Fruit fly (Drosophila melanogaster) whole organism, embryonic: ENCODE results near the gene CG11470.

ENCODE experiments used
- Atf-2 ChIP-seq: fragments of 200-800 bp; sonication (Bioruptor generic); optimal IDR thresholded peaks from 2 replicates; lab custom pipeline; 2016; ENCODE audit warnings: missing biosample characterization, missing genetic modification characterization
- Bdp1 ChIP-seq: fragments of 200-800 bp; sonication (Bioruptor generic); optimal IDR thresholded peaks from 3 replicates; lab custom pipeline; 2016; ENCODE audit warnings: missing biosample characterization, missing genetic modification characterization
- BtbVII ChIP-seq: fragments of 200-800 bp; sonication (Bioruptor generic); optimal IDR thresholded peaks from 3 replicates; lab custom pipeline; 2017; ENCODE audit warnings: missing biosample characterization, mild to moderate bottlenecking, missing genetic modification characterization
- CG10321 ChIP-seq: fragments of 200-800 bp; sonication (Bioruptor generic); IDR thresholded peaks from 2 replicates; pipeline ENCODE4 v1.3.6; 2022; ENCODE audit warnings: missing biosample characterization, missing genetic modification characterization
- CG10654 ChIP-seq: fragments of 200-800 bp; sonication (Bioruptor generic); optimal IDR thresholded peaks from 2 replicates; lab custom pipeline; 2016; ENCODE audit warnings: missing biosample characterization, missing genetic modification characterization
- CG11398 ChIP-seq: fragments of 200-800 bp; sonication (Bioruptor generic); optimal IDR thresholded peaks from 2 replicates; lab custom pipeline; 2016; ENCODE audit warnings: missing biosample characterization, missing genetic modification characterization
- CG11504 ChIP-seq: fragments of 200-800 bp; sonication (Bioruptor generic); optimal IDR thresholded peaks from 3 replicates; lab custom pipeline; 2019; ENCODE audit warnings: missing biosample characterization, mild to moderate bottlenecking, missing genetic modification characterization, moderate library complexity
- CG11560 ChIP-seq: fragments of 200-800 bp; sonication (Bioruptor generic); IDR thresholded peaks from 3 replicates; pipeline ENCODE4 v1.3.6; 2022; ENCODE audit warnings: missing biosample characterization, missing genetic modification characterization
- CG13287 ChIP-seq: fragments of 200-800 bp; sonication (Bioruptor generic); IDR thresholded peaks from 2 replicates; pipeline ENCODE4 v1.3.6; 2022; ENCODE audit warnings: missing biosample characterization, missing genetic modification characterization; ENCODE audit not compliant: partially characterized antibody
- CG15601 ChIP-seq: fragments of 200-800 bp; sonication (Bioruptor generic); optimal IDR thresholded peaks from 3 replicates; lab custom pipeline; 2019; ENCODE audit warnings: missing biosample characterization, mild to moderate bottlenecking, missing genetic modification characterization, moderate library complexity
- CG1603 ChIP-seq: fragments of 200-800 bp; sonication (Bioruptor generic); optimal IDR thresholded peaks from 2 replicates; lab custom pipeline; 2019; ENCODE audit warnings: missing biosample characterization, mild to moderate bottlenecking, missing genetic modification characterization, moderate library complexity
- CG17802 ChIP-seq: fragments of 200-800 bp; sonication (Bioruptor generic); optimal IDR thresholded peaks from 2 replicates; lab custom pipeline; 2018; ENCODE audit warnings: missing biosample characterization, mild to moderate bottlenecking, missing genetic modification characterization, moderate library complexity
- CG2678 ChIP-seq: fragments of 200-800 bp; sonication (Bioruptor generic); optimal IDR thresholded peaks from 3 replicates; lab custom pipeline; 2019; ENCODE audit warnings: missing biosample characterization, mild to moderate bottlenecking, missing genetic modification characterization, moderate library complexity
- CG6813 ChIP-seq: fragments of 200-800 bp; sonication (Bioruptor generic); optimal IDR thresholded peaks from 2 replicates; lab custom pipeline; 2017; ENCODE audit warnings: missing biosample characterization, missing genetic modification characterization, mild to moderate bottlenecking, moderate library complexity, missing genetic modification reagents
- CG7745 ChIP-seq: fragments of 200-800 bp; sonication (Bioruptor generic); optimal IDR thresholded peaks from 2 replicates; lab custom pipeline; 2018; ENCODE audit warnings: missing biosample characterization, mild to moderate bottlenecking, missing genetic modification characterization, moderate library complexity
- CG7839 ChIP-seq: fragments of 200-800 bp; sonication (Bioruptor generic); optimal IDR thresholded peaks from 3 replicates; lab custom pipeline; 2018; ENCODE audit warnings: missing biosample characterization, mild to moderate bottlenecking, missing genetic modification characterization, moderate library complexity
- CG8478 ChIP-seq: fragments of >200 bp; optimal IDR thresholded peaks from 2 replicates; lab custom pipeline; 2018
- CHES-1-like ChIP-seq: fragments of 200-800 bp; sonication (Bioruptor generic); optimal IDR thresholded peaks from 2 replicates; lab custom pipeline; 2016; ENCODE audit warnings: missing biosample characterization, missing genetic modification characterization
- Camta ChIP-seq: fragments of 200-800 bp; sonication (Bioruptor generic); optimal IDR thresholded peaks from 2 replicates; lab custom pipeline; 2016; ENCODE audit warnings: missing biosample characterization, missing genetic modification characterization
- D ChIP-seq, 2 experiments: fragments of 200-800 bp in 1 of 2; fragments of >200 bp in 1 of 2; sonication (Bioruptor generic) in 1 of 2; optimal IDR thresholded peaks; 2 replicates in 1 of 2; 3 replicates in 1 of 2; lab custom pipeline; 2017; ENCODE audit warnings: mild to moderate bottlenecking in 1 of 2, missing biosample characterization in 1 of 2, missing genetic modification characterization in 1 of 2, missing genetic modification reagents in 1 of 2
- D19B ChIP-seq: fragments of 200-800 bp; sonication (Bioruptor generic); optimal IDR thresholded peaks from 2 replicates; lab custom pipeline; 2017; ENCODE audit warnings: missing biosample characterization, mild to moderate bottlenecking, missing genetic modification characterization
- ERR ChIP-seq: fragments of 200-800 bp; sonication (Bioruptor generic); optimal IDR thresholded peaks from 2 replicates; lab custom pipeline; 2016; ENCODE audit warnings: missing biosample characterization, missing genetic modification characterization
- Ets65A ChIP-seq: fragments of 200-800 bp; sonication (Bioruptor generic); peaks from one replicate; lab custom pipeline; 2016; ENCODE audit warnings: missing biosample characterization, missing genetic modification characterization
- Fer1 ChIP-seq: fragments of 200-800 bp; sonication (Bioruptor generic); optimal IDR thresholded peaks from 2 replicates; lab custom pipeline; 2017; ENCODE audit warnings: missing biosample characterization, mild to moderate bottlenecking, missing genetic modification characterization
- Fer2 ChIP-seq: fragments of 200-800 bp; sonication (Bioruptor generic); optimal IDR thresholded peaks from 2 replicates; lab custom pipeline; 2018; ENCODE audit warnings: missing biosample characterization, mild to moderate bottlenecking, missing genetic modification characterization, moderate library complexity
- Gsc ChIP-seq: fragments of 200-800 bp; sonication (Bioruptor generic); IDR thresholded peaks from 2 replicates; pipeline ENCODE4 v1.3.6; 2022; ENCODE audit warnings: missing biosample characterization, missing genetic modification characterization
- H2.0 ChIP-seq: fragments of 200-800 bp; sonication (Bioruptor generic); IDR thresholded peaks from 2 replicates; pipeline ENCODE4 v1.3.6; 2022; ENCODE audit warnings: missing biosample characterization, missing genetic modification characterization
- Med ChIP-seq: fragments of 200-800 bp; sonication (Bioruptor generic); peaks from one replicate; lab custom pipeline; 2016; ENCODE audit warnings: missing biosample characterization, missing genetic modification characterization, mild to moderate bottlenecking, inconsistent platforms, moderate library complexity
- NC2β ChIP-seq: fragments of 200-800 bp; sonication (Bioruptor generic); optimal IDR thresholded peaks from 2 replicates; lab custom pipeline; 2016; ENCODE audit warnings: missing biosample characterization, missing genetic modification characterization
- Neu2 ChIP-seq: fragments of 200-800 bp; sonication (Bioruptor generic); optimal IDR thresholded peaks from 3 replicates; lab custom pipeline; 2016; ENCODE audit warnings: missing biosample characterization, missing genetic modification characterization, borderline replicate concordance
- Sox100B ChIP-seq: fragments of 200-800 bp; sonication (Bioruptor generic); optimal IDR thresholded peaks from 3 replicates; lab custom pipeline; 2018; ENCODE audit warnings: missing biosample characterization, mild to moderate bottlenecking, missing genetic modification characterization
- Sox102F ChIP-seq: fragments of 200-800 bp; sonication (Bioruptor generic); optimal IDR thresholded peaks from 2 replicates; lab custom pipeline; 2018; ENCODE audit warnings: missing biosample characterization, mild to moderate bottlenecking, missing genetic modification characterization, moderate library complexity
- Xrp1 ChIP-seq: fragments of 200-800 bp; sonication (Bioruptor generic); IDR thresholded peaks from 2 replicates; pipeline ENCODE4 v1.3.6; 2022; ENCODE audit warnings: missing biosample characterization, missing genetic modification characterization
- eve ChIP-seq, 2 experiments: fragments of >200 bp; optimal IDR thresholded peaks; 2 replicates each; lab custom pipeline; 2017; ENCODE audit warnings: missing biosample characterization in 2 of 2, missing genetic modification characterization in 2 of 2
- ftz-f1 ChIP-seq: fragments of 200-800 bp; sonication (Bioruptor generic); optimal IDR thresholded peaks from 2 replicates; lab custom pipeline; 2016; ENCODE audit warnings: missing biosample characterization, missing genetic modification characterization
- gce ChIP-seq: fragments of 200-800 bp; sonication (Bioruptor generic); IDR thresholded peaks from 3 replicates; pipeline ENCODE4 v1.3.6; 2022; ENCODE audit warnings: missing biosample characterization, missing genetic modification characterization
- jing ChIP-seq: fragments of 200-800 bp; sonication (Bioruptor generic); optimal IDR thresholded peaks from 2 replicates; lab custom pipeline; 2018; ENCODE audit warnings: missing biosample characterization, mild to moderate bottlenecking, missing genetic modification characterization
- lbe ChIP-seq: fragments of 200-800 bp; sonication (Bioruptor generic); optimal IDR thresholded peaks from 2 replicates; lab custom pipeline; 2016; ENCODE audit warnings: missing biosample characterization, mild to moderate bottlenecking, missing genetic modification characterization
- lola ChIP-seq, 3 experiments: fragments of >200 bp in 2 of 3; fragments of 200-800 bp in 1 of 3; sonication (Bioruptor generic) in 1 of 3; optimal IDR thresholded peaks; 2 replicates each; lab custom pipeline; 2017 to 2019; ENCODE audit warnings: missing biosample characterization in 3 of 3, missing genetic modification characterization in 3 of 3, mild to moderate bottlenecking in 1 of 3, moderate library complexity in 1 of 3
- oc ChIP-seq: fragments of 200-800 bp; sonication (Bioruptor generic); optimal IDR thresholded peaks from 2 replicates; lab custom pipeline; 2018; ENCODE audit warnings: missing biosample characterization, mild to moderate bottlenecking, missing genetic modification characterization, moderate library complexity
- org-1 ChIP-seq: fragments of 200-800 bp; sonication (Bioruptor generic); optimal IDR thresholded peaks from 2 replicates; lab custom pipeline; 2017; ENCODE audit warnings: missing biosample characterization, missing genetic modification characterization
- prd ChIP-seq, 3 experiments: fragments of >200 bp in 2 of 3; fragments of 200-800 bp in 1 of 3; sonication (Bioruptor generic) in 1 of 3; optimal IDR thresholded peaks in 2 of 3; IDR thresholded peaks in 1 of 3; 2 replicates in 2 of 3; 3 replicates in 1 of 3; pipeline versions ENCODE4 v1.3.6 to Lab custom; 2017 to 2022; ENCODE audit warnings: missing biosample characterization in 1 of 3, missing genetic modification characterization in 1 of 3
- pros ChIP-seq: fragments of 200-800 bp; sonication (Bioruptor generic); optimal IDR thresholded peaks from 3 replicates; lab custom pipeline; 2019; ENCODE audit warnings: missing biosample characterization, mild to moderate bottlenecking, missing genetic modification characterization, moderate library complexity
- scrt ChIP-seq: fragments of 200-800 bp; sonication (Bioruptor generic); optimal IDR thresholded peaks from 2 replicates; lab custom pipeline; 2018; ENCODE audit warnings: missing biosample characterization, mild to moderate bottlenecking, missing genetic modification characterization, moderate library complexity
- sqz ChIP-seq: fragments of 200-800 bp; sonication (Bioruptor generic); optimal IDR thresholded peaks from 3 replicates; lab custom pipeline; 2018; ENCODE audit warnings: missing biosample characterization, mild to moderate bottlenecking, missing genetic modification characterization
- tll ChIP-seq, 2 experiments: fragments of 200-800 bp in 1 of 2; fragments of >200 bp in 1 of 2; sonication (Bioruptor generic) in 1 of 2; optimal IDR thresholded peaks; 2 replicates each; lab custom pipeline; 2017 to 2019; ENCODE audit warnings: missing biosample characterization in 2 of 2, missing genetic modification characterization in 2 of 2, mild to moderate bottlenecking in 1 of 2, moderate library complexity in 1 of 2
- trem ChIP-seq: fragments of 200-800 bp; optimal IDR thresholded peaks from 3 replicates; lab custom pipeline; 2019; ENCODE audit warnings: missing biosample characterization, mild to moderate bottlenecking, missing genetic modification characterization, moderate library complexity

Gene CG11470

DNA sequence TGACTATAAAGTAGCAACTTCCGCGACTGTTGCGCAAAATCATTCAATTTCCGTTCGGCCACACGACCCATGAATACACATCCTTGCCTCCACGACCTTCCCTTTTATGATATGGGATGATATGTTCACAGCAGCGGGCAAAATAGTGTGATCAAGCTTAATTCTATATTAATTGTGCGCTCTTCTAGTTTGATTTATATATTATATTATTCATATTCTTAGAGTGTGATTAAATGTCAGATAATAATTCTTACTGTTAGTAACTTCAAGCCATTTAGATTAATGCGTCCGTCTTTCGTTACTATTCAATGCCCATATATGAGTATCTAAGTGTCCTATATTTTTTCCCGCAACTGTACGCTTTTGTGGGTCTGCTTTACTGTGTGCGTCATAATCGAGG lies 8.1 kb downstream of the CG11470 start (continued):
- TF ChIP-seq CG17802 (tag; lab: Kevin White, UChicago) (no peak), D19B (GFP tag; lab: Kevin White, UChicago) (no peak), CG11398 (GFP tag; lab: Kevin White, UChicago) (no peak), CG7839 (tag; lab: Kevin White, UChicago) (peak; percentile 65), CG6813 (GFP tag; lab: Kevin White, UChicago) (peak; percentile 40), eve (GFP tag; optimal IDR thresholded peaks at IDR 0.05; lab: Kevin White, UChicago) (peak in 1 of 2 experiments; percentile 70), CHES-1-like (no peak), D (optimal IDR thresholded peaks at IDR 0.05; lab: Kevin White, UChicago) (no peak), D (GFP tag; optimal IDR thresholded peaks at IDR 0.05; lab: Kevin White, UChicago) (peak; percentile 66), Sox102F (GFP tag; lab: Kevin White, UChicago) (peak; percentile 34), gce (GFP tag; lab: Robert Waterston, UW) (no peak), trem (peak; percentile 44), CG11560 (tag; lab: Robert Waterston, UW) (no peak), CG1603 (tag; lab: Kevin White, UChicago) (peak; percentile 2), CG10654 (GFP tag; lab: Kevin White, UChicago) (peak; percentile 20), Ets65A (GFP tag; lab: Kevin White, UChicago) (peak; percentile 67), Gsc (no peak), Xrp1 (GFP tag; lab: Robert Waterston, UW) (peak; percentile 58), Fer1 (no peak), scrt (GFP tag; lab: Kevin White, UChicago) (peak; percentile 48), prd (optimal IDR thresholded peaks at IDR 0.05; lab: Kevin White, UChicago) (no peak), prd (GFP tag; IDR thresholded peaks at IDR 0.05; lab: Robert Waterston, UW) (0 out of 3 replicates have a peak, but pooled peaks have one; percentile 18)
- TF ChIP-seq, all 482 proteins: peak for 110

DNA sequence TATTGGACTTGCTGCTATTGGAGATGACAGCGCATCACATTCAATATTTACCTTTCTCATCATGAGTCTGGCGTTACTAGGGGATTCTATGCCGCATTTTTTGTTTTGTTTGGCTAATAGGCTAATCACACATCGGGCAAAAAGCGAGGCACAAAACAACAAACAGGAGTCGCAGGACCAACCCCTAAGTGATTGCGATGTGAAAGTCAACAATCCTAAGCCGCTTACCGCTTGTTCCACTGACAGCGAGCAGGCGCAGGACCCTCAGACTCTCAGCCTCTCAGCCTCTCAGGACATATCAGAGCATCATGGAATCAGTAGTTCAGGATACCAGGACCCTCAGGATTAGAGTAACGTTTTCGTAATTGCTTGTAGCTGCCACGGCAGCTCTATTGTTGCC lies 13.6 kb downstream of the CG11470 start:
- TF ChIP-seq sqz (GFP tag; lab: Kevin White, UChicago), result peak; percentile 4
- TF ChIP-seq Bdp1 (GFP tag; lab: Kevin White, UChicago), result no peak
- TF ChIP-seq tll (GFP tag; optimal IDR thresholded peaks at IDR 0.05; lab: Kevin White, UChicago), result peak in 1 of 2 experiments; percentile 83
- TF ChIP-seq Med (GFP tag; lab: Kevin White, UChicago), result peak; percentile 15
- TF ChIP-seq oc, result peak; percentile 92
- TF ChIP-seq pros (GFP tag; lab: Kevin White, UChicago), result peak; percentile 35
- no peak for TF ChIP-seq H2.0 (GFP tag; lab: Robert Waterston, UW)
- no peak for TF ChIP-seq Neu2 (GFP tag; lab: Kevin White, UChicago)

DNA sequence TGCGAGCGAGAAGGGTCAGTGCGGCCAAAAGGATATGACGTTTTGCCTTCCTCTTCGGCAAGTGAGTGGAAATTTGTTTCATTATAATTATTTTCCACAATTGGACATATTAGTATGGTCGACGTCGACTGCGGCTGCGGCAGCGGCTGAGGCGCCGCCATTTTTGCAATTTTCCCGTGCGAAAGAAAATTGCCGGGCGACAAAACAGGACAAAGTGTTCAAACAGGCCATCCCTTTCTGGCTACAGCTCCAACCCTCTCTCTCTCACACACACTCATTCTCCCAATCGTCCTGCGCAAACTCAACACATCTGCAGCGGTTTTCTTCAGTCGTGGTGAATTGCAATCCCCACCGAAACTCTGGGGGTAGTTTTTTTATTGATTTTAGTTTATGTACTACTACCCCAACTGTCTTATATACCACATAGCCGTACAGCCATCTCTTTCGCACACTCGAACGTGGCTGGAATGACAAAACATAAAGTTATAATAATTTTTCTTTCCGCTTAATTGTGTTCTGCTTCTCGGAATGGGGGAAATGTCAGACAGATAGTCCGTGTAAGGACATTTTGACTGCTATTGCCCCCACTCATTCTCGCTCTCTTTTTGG lies 17.4 kb downstream of the CG11470 start:
- TF ChIP-seq org-1 (no peak), CG11504 (tag; lab: Kevin White, UChicago) (no peak), lbe (GFP tag; lab: Kevin White, UChicago) (no peak), Camta (no peak), CG10321 (GFP tag; lab: Robert Waterston, UW) (peak; percentile 78), ftz-f1 (GFP tag; lab: Kevin White, UChicago) (no peak), CG2678 (tag; lab: Kevin White, UChicago) (no peak), jing (GFP tag; lab: Kevin White, UChicago) (no peak), ERR (GFP tag; lab: Kevin White, UChicago) (no peak), CG7745 (no peak), Atf-2 (GFP tag; lab: Kevin White, UChicago) (no peak), lola (GFP tag; optimal IDR thresholded peaks at IDR 0.05; lab: Kevin White, UChicago) (no peak), tll (GFP tag; optimal IDR thresholded peaks at IDR 0.05; lab: Kevin White, UChicago) (peak in 1 of 2 experiments; percentile 66), BtbVII (GFP tag; lab: Kevin White, UChicago) (no peak), CG15601 (tag; lab: Kevin White, UChicago) (no peak), CG13287 (GFP tag; lab: Robert Waterston, UW) (no peak), Sox100B (GFP tag; lab: Kevin White, UChicago) (no peak), Fer2 (tag; lab: Kevin White, UChicago) (no peak), NC2β (GFP tag; lab: Kevin White, UChicago) (no peak), CG8478 (lab: Kevin White, UChicago) (peak; percentile 77)
